Worm (Caenorhabditis elegans): ENCODE measurements around the gene C26B9.1.

The C26B9.1 gene

ce11 chrX:5366613-5367012 lies 22.2 kb downstream of the C26B9.1 start:
- TF ChIP-seq fkh-8 (tag; optimal IDR thresholded peaks at IDR 0.05): no peak
- TF ChIP-seq zip-4 (GFP tag; optimal IDR thresholded peaks at IDR 0.05): no peak
- no peak for TF ChIP-seq nhr-71 (tag; optimal IDR thresholded peaks at IDR 0.05)
- TF ChIP-seq dpl-1 (GFP tag; optimal IDR thresholded peaks at IDR 0.05): no peak
- TF ChIP-seq rnt-1 (tag; optimal IDR thresholded peaks at IDR 0.05): no peak
- no peak for TF ChIP-seq mep-1 (tag; optimal IDR thresholded peaks at IDR 0.05)

- TF ChIP-seq sup-37 (GFP tag; optimal IDR thresholded peaks at IDR 0.05) (no peak), nhr-47 (tag; optimal IDR thresholded peaks at IDR 0.05) (peak; percentile 53), efl-1 (optimal IDR thresholded peaks at IDR 0.05) (no peak), efl-1 (GFP tag; optimal IDR thresholded peaks at IDR 0.05 in 1 of 2) (no peak), hpl-2 (GFP tag; optimal IDR thresholded peaks at IDR 0.05) (no peak), nhr-90 (tag; optimal IDR thresholded peaks at IDR 0.05; ENCODE audit: poor library complexity) (no peak), ceh-63 (GFP tag; optimal IDR thresholded peaks at IDR 0.05) (no peak), nhr-237 (tag; optimal IDR thresholded peaks at IDR 0.05) (no peak), aha-1 (tag; optimal IDR thresholded peaks at IDR 0.05) (no peak), unc-30 (tag; optimal IDR thresholded peaks at IDR 0.05) (no peak), mep-1 (tag; optimal IDR thresholded peaks at IDR 0.05) (no peak), sox-4 (tag; optimal IDR thresholded peaks at IDR 0.05) (no peak), lin-39 (tag; optimal IDR thresholded peaks at IDR 0.05) (no peak), C04F5.9 (tag; optimal IDR thresholded peaks at IDR 0.05) (no peak), Y116A8C.19 (tag; optimal IDR thresholded peaks at IDR 0.05; ENCODE audit: borderline replicate concordance) (no peak), hlh-17 (GFP tag; optimal IDR thresholded peaks at IDR 0.05; ENCODE audit: borderline replicate concordance) (no peak), ztf-4 (tag; optimal IDR thresholded peaks at IDR 0.05) (no peak), nhr-85 (tag) (no peak), egl-13 (tag; optimal IDR thresholded peaks at IDR 0.05) (peak; percentile 14), ztf-11 (tag; optimal IDR thresholded peaks at IDR 0.05) (no peak), snpc-4 (tag; optimal IDR thresholded peaks at IDR 0.05) (no peak), C34B4.2 (tag; optimal IDR thresholded peaks at IDR 0.05) (no peak), pax-3 (tag; optimal IDR thresholded peaks at IDR 0.05) (no peak), fkh-4 (tag; optimal IDR thresholded peaks at IDR 0.05; ENCODE audit: borderline replicate concordance) (no peak), ces-1 (GFP tag; optimal IDR thresholded peaks at IDR 0.05) (no peak), elt-3 (tag; optimal IDR thresholded peaks at IDR 0.05) (no peak), isw-1 (GFP tag; IDR thresholded peaks at IDR 0.05) (no peak), zag-1 (tag; optimal IDR thresholded peaks at IDR 0.05) (no peak), unc-62 (GFP tag; optimal IDR thresholded peaks at IDR 0.05) (no peak), nhr-71 (tag; optimal IDR thresholded peaks at IDR 0.05) (peak; percentile 34), fkh-8 (tag; optimal IDR thresholded peaks at IDR 0.05) (peak; percentile 58), unc-130 (tag; optimal IDR thresholded peaks at IDR 0.05) (no peak), unc-98 (GFP tag; IDR thresholded peaks at IDR 0.05) (no peak), fos-1 (tag; optimal IDR thresholded peaks at IDR 0.05) (no peak), lin-35 (GFP tag; optimal IDR thresholded peaks at IDR 0.05) (peak in 1 of 2 experiments; percentile 3), nhr-76 (tag; optimal IDR thresholded peaks at IDR 0.05) (no peak), skn-1 (tag; optimal IDR thresholded peaks at IDR 0.05) (no peak), nhr-11 (tag; optimal IDR thresholded peaks at IDR 0.05) (no peak), dpl-1 (GFP tag; optimal IDR thresholded peaks at IDR 0.05) (no peak), lin-15B (tag; optimal IDR thresholded peaks at IDR 0.05) (no peak), ceh-88 (GFP tag; IDR thresholded peaks at IDR 0.05) (no peak), swsn-7 (tag; optimal IDR thresholded peaks at IDR 0.05) (peak; percentile 10), mdl-1 (tag; optimal IDR thresholded peaks at IDR 0.05) (no peak), ets-5 (GFP tag; IDR thresholded peaks at IDR 0.05) (no peak), tbx-2 (tag; optimal IDR thresholded peaks at IDR 0.05) (no peak), vab-15 (tag; optimal IDR thresholded peaks at IDR 0.05) (no peak), alr-1 (tag; optimal IDR thresholded peaks at IDR 0.05; ENCODE audit: borderline replicate concordance) (no peak), hlh-4 (tag; optimal IDR thresholded peaks at IDR 0.05) (no peak), grh-1 (GFP tag; IDR thresholded peaks at IDR 0.05) (no peak), blmp-1 (tag; optimal IDR thresholded peaks at IDR 0.05) (no peak)
These were observed 23.8 kb downstream of the C26B9.1 start, which contains the start of gene jkk-1 for ce11 chrX:5368220-5368619. TSS of gene jkk-1 (plus strand) at chrX:5368468.
